Worm (Caenorhabditis elegans) whole organism, young adult: ENCODE data around the gene mig-13.

ENCODE experiments used
- F55B11.4 ChIP-seq: sonication (generic microtip); optimal IDR thresholded peaks from 2 replicates; lab custom pipeline; 2016; ENCODE audit warnings: missing compliant biosample characterization, missing genetic modification characterization, borderline replicate concordance; ENCODE audit not compliant: insufficient read depth
- Y53F4B.3 ChIP-seq: fragments of 200-800 bp; sonication (Bioruptor generic); IDR thresholded peaks from 2 replicates; pipeline ENCODE4 v1.3.6; 2022; ENCODE audit warnings: missing genetic modification reagents, missing genetic modification characterization, missing compliant biosample characterization
- attf-5 ChIP-seq: fragments of 200-800 bp; sonication (Bioruptor generic); optimal IDR thresholded peaks from 2 replicates; lab custom pipeline; 2018; ENCODE audit warnings: mild to moderate bottlenecking, missing genetic modification characterization, missing compliant biosample characterization
- gei-17 ChIP-seq: fragments of 200-800 bp; sonication (Bioruptor generic); optimal IDR thresholded peaks from 2 replicates; lab custom pipeline; 2018; ENCODE audit warnings: mild to moderate bottlenecking, missing genetic modification characterization, missing compliant biosample characterization
- lin-35 ChIP-seq, 3 experiments: fragments of 150-350 bp in 2 of 3; sonication (generic microtip) in 1 of 3; optimal IDR thresholded peaks; 2 replicates each; lab custom pipeline; 2014 to 2018; ENCODE audit warnings: missing biosample characterization in 3 of 3, missing genetic modification characterization in 3 of 3, missing genetic modification reagents in 3 of 3
- madf-10 ChIP-seq: sonication (generic microtip); optimal IDR thresholded peaks from 2 replicates; lab custom pipeline; 2016; ENCODE audit warnings: mild to moderate bottlenecking, missing genetic modification characterization, missing compliant biosample characterization
- madf-6 ChIP-seq: fragments of 200-800 bp; sonication (Bioruptor generic); IDR thresholded peaks from 2 replicates; pipeline ENCODE4 v1.3.6; 2022; ENCODE audit warnings: missing genetic modification reagents, missing genetic modification characterization, missing compliant biosample characterization
- nfya-1 ChIP-seq: sonication (generic microtip); optimal IDR thresholded peaks from 2 replicates; lab custom pipeline; 2017; ENCODE audit warnings: antibody characterized with exemption, missing compliant biosample characterization, missing genetic modification characterization, borderline replicate concordance; ENCODE audit not compliant: insufficient read depth
- snpc-1.1 ChIP-seq: sonication (generic microtip); optimal IDR thresholded peaks from 2 replicates; lab custom pipeline; 2017; ENCODE audit warnings: missing genetic modification characterization, mild to moderate bottlenecking, missing compliant biosample characterization, antibody characterized with exemption, moderate library complexity, missing genotype, missing genetic modification reagents; ENCODE audit not compliant: insufficient read depth
- snpc-4 ChIP-seq, 5 experiments: fragments of 150-350 bp in 1 of 5; sonication (generic microtip) in 4 of 5; optimal IDR thresholded peaks; 2 replicates each; lab custom pipeline; 2014 to 2018; ENCODE audit warnings: missing genetic modification characterization in 5 of 5, missing biosample characterization in 3 of 5, antibody characterized with exemption in 2 of 5, mild to moderate bottlenecking in 2 of 5, missing compliant biosample characterization in 2 of 5, missing genotype in 2 of 5, moderate library complexity in 2 of 5, missing genetic modification reagents in 1 of 5
- xnd-1 ChIP-seq: sonication (generic microtip); optimal IDR thresholded peaks from 2 replicates; lab custom pipeline; 2016; ENCODE audit warnings: missing genotype, missing genetic modification reagents, missing genetic modification characterization, missing compliant biosample characterization
- ztf-22 ChIP-seq: fragments of 200-800 bp; sonication (Bioruptor generic); optimal IDR thresholded peaks from 2 replicates; lab custom pipeline; 2018; ENCODE audit warnings: mild to moderate bottlenecking, missing genetic modification characterization, moderate library complexity, missing compliant biosample characterization

- TF ChIP-seq nfya-1 (no peak), snpc-1.1 (tag; lab: Kevin White, UChicago) (no peak), xnd-1 (tag; lab: Kevin White, UChicago) (no peak), F55B11.4 (tag; lab: Kevin White, UChicago) (no peak), gei-17 (GFP tag; lab: Kevin White, UChicago) (no peak), madf-10 (no peak), Y53F4B.3 (GFP tag; lab: Robert Waterston, UW) (no peak), madf-6 (GFP tag; lab: Robert Waterston, UW) (no peak), attf-5 (GFP tag; lab: Kevin White, UChicago) (no peak), snpc-4 (GFP tag; optimal IDR thresholded peaks at IDR 0.05; lab: Kevin White, UChicago) (no peak), snpc-4 (tag; optimal IDR thresholded peaks at IDR 0.05; lab: Kevin White, UChicago) (no peak), lin-35 (GFP tag; optimal IDR thresholded peaks at IDR 0.05; lab: Kevin White, UChicago) (no peak), ztf-22 (GFP tag; lab: Kevin White, UChicago) (no peak)
These were observed 11.3 kb upstream of the mig-13 start, which contains the start of gene ztf-16 for ce11 chrX:4811242-4811641.
